Worm (Caenorhabditis elegans) whole organism, young adult: ENCODE measurements around the gene sel-9.

Experiments used
- B0019.2 ChIP-seq: fragments of 200-800 bp; sonication (Bioruptor generic); conservative IDR thresholded peaks from 2 replicates; pipeline ENCODE4 v1.3.6; 2022; ENCODE audit warnings: missing genetic modification reagents, missing genetic modification characterization, missing compliant biosample characterization
- C06A6.2 ChIP-seq: fragments of 200-800 bp; sonication (Bioruptor generic); conservative IDR thresholded peaks from 2 replicates; pipeline ENCODE4 v1.3.6; 2022; ENCODE audit warnings: missing genetic modification characterization, missing compliant biosample characterization
- F10E7.11 ChIP-seq: sonication (generic microtip); optimal IDR thresholded peaks from 2 replicates; lab custom pipeline; 2017; ENCODE audit warnings: mild to moderate bottlenecking, missing genetic modification characterization, moderate library complexity, missing compliant biosample characterization
- F22D6.2 ChIP-seq: sonication (generic microtip); optimal IDR thresholded peaks from 2 replicates; lab custom pipeline; 2016; ENCODE audit warnings: mild to moderate bottlenecking, missing genetic modification characterization, missing compliant biosample characterization
- F49E8.2 ChIP-seq: sonication (generic microtip); optimal IDR thresholded peaks from 3 replicates; lab custom pipeline; 2017; ENCODE audit warnings: missing genetic modification characterization, mild to moderate bottlenecking, missing compliant biosample characterization, antibody characterized with exemption, moderate library complexity; ENCODE audit not compliant: insufficient read depth
- F52B5.7 ChIP-seq: sonication (generic microtip); optimal IDR thresholded peaks from 2 replicates; lab custom pipeline; 2016; ENCODE audit warnings: mild to moderate bottlenecking, missing genetic modification characterization, missing compliant biosample characterization
- F55B11.4 ChIP-seq: sonication (generic microtip); optimal IDR thresholded peaks from 2 replicates; lab custom pipeline; 2016; ENCODE audit warnings: missing compliant biosample characterization, missing genetic modification characterization, borderline replicate concordance; ENCODE audit not compliant: insufficient read depth
- K12H6.12 ChIP-seq: fragments of 200-800 bp; sonication (Bioruptor generic); optimal IDR thresholded peaks from 2 replicates; lab custom pipeline; 2018; ENCODE audit warnings: mild to moderate bottlenecking, missing genetic modification characterization, missing compliant biosample characterization
- Y95B8A.8 ChIP-seq: fragments of 200-800 bp; sonication (Bioruptor generic); IDR thresholded peaks from 2 replicates; pipeline ENCODE4 v1.3.6; 2022; ENCODE audit warnings: missing genetic modification reagents, missing genetic modification characterization, missing compliant biosample characterization
- ZK185.1 ChIP-seq: sonication (generic microtip); optimal IDR thresholded peaks from 2 replicates; lab custom pipeline; 2016; ENCODE audit warnings: mild to moderate bottlenecking, missing genetic modification characterization, missing compliant biosample characterization; ENCODE audit not compliant: poor library complexity, severe bottlenecking
- atf-7 ChIP-seq: sonication (generic microtip); optimal IDR thresholded peaks from 2 replicates; lab custom pipeline; 2017; ENCODE audit warnings: mild to moderate bottlenecking, missing genetic modification characterization, missing compliant biosample characterization
- athp-1 ChIP-seq: sonication (generic microtip); optimal IDR thresholded peaks from 2 replicates; lab custom pipeline; 2017; ENCODE audit warnings: mild to moderate bottlenecking, missing genetic modification characterization, missing compliant biosample characterization
- attf-3 ChIP-seq: fragments of 200-800 bp; sonication (Bioruptor generic); conservative IDR thresholded peaks from 2 replicates; pipeline ENCODE4 v1.3.6; 2022; ENCODE audit warnings: missing genetic modification reagents, missing genetic modification characterization, missing compliant biosample characterization
- cebp-1 ChIP-seq, 2 experiments: fragments of 200-800 bp in 1 of 2; sonication (Bioruptor generic) in 1 of 2; sonication (generic microtip) in 1 of 2; IDR thresholded peaks in 1 of 2; optimal IDR thresholded peaks in 1 of 2; 2 replicates each; pipeline versions ENCODE4 v1.3.6 to Lab custom; 2017 to 2022; ENCODE audit warnings: missing compliant biosample characterization in 2 of 2, missing genetic modification characterization in 2 of 2, mild to moderate bottlenecking in 1 of 2, missing genetic modification reagents in 1 of 2, moderate library complexity in 1 of 2
- ceh-40 ChIP-seq: fragments of 200-800 bp; sonication (Bioruptor generic); IDR thresholded peaks from 2 replicates; pipeline ENCODE4 v1.3.6; 2022; ENCODE audit warnings: missing genetic modification characterization, missing compliant biosample characterization
- ceh-58 ChIP-seq: fragments of 200-800 bp; sonication (Bioruptor generic); IDR thresholded peaks from 2 replicates; pipeline ENCODE4 v1.3.6; 2022; ENCODE audit warnings: missing genetic modification characterization, missing compliant biosample characterization
- ceh-79 ChIP-seq: sonication (generic microtip); optimal IDR thresholded peaks from 2 replicates; lab custom pipeline; 2017; ENCODE audit warnings: mild to moderate bottlenecking, missing genetic modification characterization, missing compliant biosample characterization
- ceh-91 ChIP-seq: fragments of 200-800 bp; sonication (Bioruptor generic); IDR thresholded peaks from 2 replicates; pipeline ENCODE4 v1.3.6; 2022; ENCODE audit warnings: missing genetic modification reagents, missing genetic modification characterization, missing compliant biosample characterization
- dox-1 ChIP-seq: fragments of 200-800 bp; sonication (Bioruptor generic); IDR thresholded peaks from 2 replicates; pipeline ENCODE4 v1.3.6; 2022; ENCODE audit warnings: missing genetic modification reagents, missing genetic modification characterization, missing compliant biosample characterization
- hsf-1 ChIP-seq: fragments of 200-800 bp; sonication (Bioruptor generic); IDR thresholded peaks from 2 replicates; pipeline ENCODE4 v1.3.6; 2022; ENCODE audit warnings: missing genetic modification reagents, missing genetic modification characterization, missing compliant biosample characterization
- let-607 ChIP-seq, 2 experiments: fragments of 200-800 bp in 1 of 2; sonication (Bioruptor generic) in 1 of 2; sonication (generic microtip) in 1 of 2; optimal IDR thresholded peaks; 2 replicates each; lab custom pipeline; 2016 to 2018; ENCODE audit warnings: mild to moderate bottlenecking in 2 of 2, missing compliant biosample characterization in 2 of 2, missing genetic modification characterization in 2 of 2, moderate library complexity in 2 of 2, missing genotype in 1 of 2
- lin-35 ChIP-seq, 3 experiments: fragments of 150-350 bp in 2 of 3; sonication (generic microtip) in 1 of 3; optimal IDR thresholded peaks; 2 replicates each; lab custom pipeline; 2014 to 2018; ENCODE audit warnings: missing biosample characterization in 3 of 3, missing genetic modification characterization in 3 of 3, missing genetic modification reagents in 3 of 3
- nfya-1 ChIP-seq: sonication (generic microtip); optimal IDR thresholded peaks from 2 replicates; lab custom pipeline; 2017; ENCODE audit warnings: antibody characterized with exemption, missing compliant biosample characterization, missing genetic modification characterization, borderline replicate concordance; ENCODE audit not compliant: insufficient read depth
- sea-2 ChIP-seq: fragments of 200-800 bp; sonication (Bioruptor generic); IDR thresholded peaks from 2 replicates; pipeline ENCODE4 v1.3.6; 2022; ENCODE audit warnings: missing genetic modification characterization, missing compliant biosample characterization
- sptf-2 ChIP-seq: fragments of 200-800 bp; sonication (Bioruptor generic); optimal IDR thresholded peaks from 2 replicates; lab custom pipeline; 2018; ENCODE audit warnings: mild to moderate bottlenecking, missing genetic modification characterization, missing compliant biosample characterization
- tbp1 ChIP-seq: fragments of 200-800 bp; sonication (Bioruptor generic); optimal IDR thresholded peaks from 2 replicates; lab custom pipeline; 2018; ENCODE audit warnings: mild to moderate bottlenecking, missing genetic modification characterization, missing compliant biosample characterization
- tlf-1 ChIP-seq: fragments of 200-800 bp; sonication (Bioruptor generic); optimal IDR thresholded peaks from 2 replicates; lab custom pipeline; 2018; ENCODE audit warnings: mild to moderate bottlenecking, missing genetic modification characterization, missing compliant biosample characterization
- unc-130 ChIP-seq: sonication (generic microtip); optimal IDR thresholded peaks from 2 replicates; lab custom pipeline; 2016; ENCODE audit warnings: missing genetic modification reagents, missing genetic modification characterization, missing compliant biosample characterization
- zfh-2 ChIP-seq: fragments of 200-800 bp; sonication (Bioruptor generic); conservative IDR thresholded peaks from 2 replicates; pipeline ENCODE4 v1.3.6; 2022; ENCODE audit warnings: missing genetic modification reagents, missing genetic modification characterization, missing compliant biosample characterization
- zim-3 ChIP-seq: sonication (generic microtip); optimal IDR thresholded peaks from 2 replicates; lab custom pipeline; 2017; ENCODE audit warnings: mild to moderate bottlenecking, missing genetic modification characterization, moderate library complexity, missing compliant biosample characterization
- ztf-18 ChIP-seq: sonication (generic microtip); optimal IDR thresholded peaks from 2 replicates; lab custom pipeline; 2016; ENCODE audit warnings: missing genotype, mild to moderate bottlenecking, missing genetic modification characterization, missing compliant biosample characterization
- ztf-25 ChIP-seq: fragments of 200-800 bp; sonication (Bioruptor generic); IDR thresholded peaks from 2 replicates; pipeline ENCODE4 v1.3.6; 2022; ENCODE audit warnings: missing genetic modification reagents, missing genetic modification characterization, missing compliant biosample characterization
- ztf-6 ChIP-seq: fragments of 200-800 bp; sonication (Bioruptor generic); IDR thresholded peaks from 2 replicates; pipeline ENCODE4 v1.3.6; 2022; ENCODE audit warnings: missing genetic modification reagents, missing genetic modification characterization, missing compliant biosample characterization

The sel-9 gene

ce11 chrV:8254973-8255372 lies 47.4 kb downstream of the sel-9 start:
- TF ChIP-seq zim-3 (tag; lab: Kevin White, UChicago), result no peak
- no peak for TF ChIP-seq K12H6.12 (tag; lab: Kevin White, UChicago)
- no peak for TF ChIP-seq Y95B8A.8 (GFP tag; lab: Robert Waterston, UW)
- no peak for TF ChIP-seq F52B5.7 (tag; lab: Kevin White, UChicago)
- TF ChIP-seq C06A6.2 (GFP tag; lab: Robert Waterston, UW), result no peak
- no peak for TF ChIP-seq B0019.2 (GFP tag; lab: Robert Waterston, UW)
- no peak for TF ChIP-seq tbp1 (GFP tag; lab: Kevin White, UChicago)
- TF ChIP-seq ztf-18 (tag; lab: Kevin White, UChicago), result no peak
- TF ChIP-seq ceh-91 (GFP tag; lab: Robert Waterston, UW), result no peak
- no peak for TF ChIP-seq ztf-6 (GFP tag; lab: Robert Waterston, UW)
- no peak for TF ChIP-seq ceh-58 (GFP tag; lab: Robert Waterston, UW)
- no peak for TF ChIP-seq F22D6.2 (tag; lab: Kevin White, UChicago)
- TF ChIP-seq F55B11.4, result no peak
- TF ChIP-seq attf-3, result no peak
- TF ChIP-seq ZK185.1 (tag; lab: Kevin White, UChicago), result no peak
- TF ChIP-seq atf-7 (tag; lab: Kevin White, UChicago), result no peak
- no peak for TF ChIP-seq F10E7.11 (tag; lab: Kevin White, UChicago)
- no peak for TF ChIP-seq sptf-2 (GFP tag; lab: Kevin White, UChicago)

ce11 chrV:8253946-8254345 lies 48.4 kb downstream of the sel-9 start:
- TF ChIP-seq ZK185.1 (tag; lab: Kevin White, UChicago), result no peak
- TF ChIP-seq ceh-79 (tag; lab: Kevin White, UChicago), result no peak
- no peak for TF ChIP-seq cebp-1 (GFP tag; IDR thresholded peaks at IDR 0.05; lab: Robert Waterston, UW)
- TF ChIP-seq cebp-1 (tag; optimal IDR thresholded peaks at IDR 0.05; lab: Kevin White, UChicago), result no peak
- no peak for TF ChIP-seq F49E8.2 (tag; lab: Kevin White, UChicago)
- TF ChIP-seq ztf-25 (GFP tag; lab: Robert Waterston, UW), result no peak
- no peak for TF ChIP-seq dox-1
- no peak for TF ChIP-seq tlf-1 (GFP tag; lab: Kevin White, UChicago)

ce11 chrV:8252532-8252931 lies 49.8 kb downstream of the sel-9 start:
- TF ChIP-seq unc-130 (GFP tag; lab: Kevin White, UChicago) (no peak), zfh-2 (no peak), nfya-1 (tag; lab: Kevin White, UChicago) (no peak), lin-35 (GFP tag; optimal IDR thresholded peaks at IDR 0.05; lab: Kevin White, UChicago) (no peak), Y95B8A.8 (GFP tag; lab: Robert Waterston, UW) (no peak), let-607 (tag; optimal IDR thresholded peaks at IDR 0.05; lab: Kevin White, UChicago) (no peak), ceh-40 (GFP tag; lab: Robert Waterston, UW) (no peak), ZK185.1 (tag; lab: Kevin White, UChicago) (no peak), ceh-79 (tag; lab: Kevin White, UChicago) (no peak), sea-2 (GFP tag; lab: Robert Waterston, UW) (no peak), tbp1 (GFP tag; lab: Kevin White, UChicago) (no peak), athp-1 (tag; lab: Kevin White, UChicago) (no peak), hsf-1 (GFP tag; lab: Robert Waterston, UW) (no peak), cebp-1 (GFP tag; IDR thresholded peaks at IDR 0.05; lab: Robert Waterston, UW) (no peak), cebp-1 (tag; optimal IDR thresholded peaks at IDR 0.05; lab: Kevin White, UChicago) (no peak)
